Worm (Caenorhabditis elegans) whole organism, young adult: ENCODE data around the gene W03F8.6.

Experiments used
- B0336.3 ChIP-seq: fragments of 200-800 bp; sonication (Bioruptor generic); IDR thresholded peaks from 2 replicates; pipeline ENCODE4 v1.3.6; 2022; ENCODE audit warnings: missing genetic modification characterization, missing compliant biosample characterization
- F39B2.1 ChIP-seq: fragments of 200-800 bp; sonication (Bioruptor generic); IDR thresholded peaks from 2 replicates; pipeline ENCODE4 v1.3.6; 2022; ENCODE audit warnings: missing genetic modification reagents, missing genetic modification characterization, missing compliant biosample characterization
- F57A8.1 ChIP-seq: fragments of 200-800 bp; sonication (Bioruptor generic); optimal IDR thresholded peaks from 2 replicates; lab custom pipeline; 2018; ENCODE audit warnings: mild to moderate bottlenecking, missing genetic modification characterization, moderate library complexity, missing compliant biosample characterization
- T07F8.4 ChIP-seq: sonication (generic microtip); optimal IDR thresholded peaks from 2 replicates; lab custom pipeline; 2016; ENCODE audit warnings: mild to moderate bottlenecking, missing genetic modification characterization, moderate library complexity, missing compliant biosample characterization
- T26A5.8 ChIP-seq: sonication (generic microtip); optimal IDR thresholded peaks from 2 replicates; lab custom pipeline; 2016; ENCODE audit warnings: missing genetic modification characterization, missing compliant biosample characterization
- Y53G8AR.9 ChIP-seq: fragments of 200-800 bp; sonication (Bioruptor generic); conservative IDR thresholded peaks from 2 replicates; pipeline ENCODE4 v1.3.6; 2022; ENCODE audit warnings: missing genetic modification reagents, missing genetic modification characterization, missing compliant biosample characterization
- Y95B8A.8 ChIP-seq: fragments of 200-800 bp; sonication (Bioruptor generic); IDR thresholded peaks from 2 replicates; pipeline ENCODE4 v1.3.6; 2022; ENCODE audit warnings: missing genetic modification reagents, missing genetic modification characterization, missing compliant biosample characterization
- aptf-3 ChIP-seq: fragments of 200-800 bp; sonication (Bioruptor generic); IDR thresholded peaks from 2 replicates; pipeline ENCODE4 v1.3.6; 2022; ENCODE audit warnings: missing genetic modification characterization, missing compliant biosample characterization
- athp-1 ChIP-seq: sonication (generic microtip); optimal IDR thresholded peaks from 2 replicates; lab custom pipeline; 2017; ENCODE audit warnings: mild to moderate bottlenecking, missing genetic modification characterization, missing compliant biosample characterization
- attf-6 ChIP-seq: fragments of 200-800 bp; sonication (Bioruptor generic); IDR thresholded peaks from 2 replicates; pipeline ENCODE4 v1.3.6; 2022; ENCODE audit warnings: missing genetic modification reagents, missing genetic modification characterization, missing compliant biosample characterization
- ccch-3 ChIP-seq: fragments of 200-800 bp; sonication (Bioruptor generic); optimal IDR thresholded peaks from 2 replicates; lab custom pipeline; 2018; ENCODE audit warnings: mild to moderate bottlenecking, missing genetic modification characterization, missing compliant biosample characterization
- dpff-1 ChIP-seq: sonication (generic microtip); optimal IDR thresholded peaks from 2 replicates; lab custom pipeline; 2017; ENCODE audit warnings: mild to moderate bottlenecking, missing genetic modification characterization, missing compliant biosample characterization
- dpl-1 ChIP-seq: fragments of 150-350 bp; optimal IDR thresholded peaks from 2 replicates; lab custom pipeline; 2014; ENCODE audit warnings: missing biosample characterization, missing genetic modification reagents, missing genetic modification characterization
- efl-1 ChIP-seq: fragments of 150-350 bp; optimal IDR thresholded peaks from 2 replicates; lab custom pipeline; 2014; ENCODE audit warnings: missing biosample characterization, missing genetic modification reagents, missing genetic modification characterization
- egrh-3 ChIP-seq: fragments of 200-800 bp; sonication (Bioruptor generic); IDR thresholded peaks from 2 replicates; pipeline ENCODE4 v1.3.6; 2022; ENCODE audit warnings: missing genetic modification reagents, missing genetic modification characterization, missing compliant biosample characterization
- ekl-4 ChIP-seq: fragments of 200-800 bp; sonication (Bioruptor generic); IDR thresholded peaks from 2 replicates; pipeline ENCODE4 v1.3.6; 2022; ENCODE audit warnings: missing genetic modification reagents, missing genetic modification characterization, missing compliant biosample characterization
- hrde-1 ChIP-seq: sonication (generic microtip); optimal IDR thresholded peaks from 2 replicates; lab custom pipeline; 2016; ENCODE audit warnings: missing genetic modification characterization, mild to moderate bottlenecking, missing compliant biosample characterization, moderate library complexity, missing genotype, missing genetic modification reagents, borderline replicate concordance
- lag-1 ChIP-seq: fragments of 200-800 bp; sonication (Bioruptor generic); IDR thresholded peaks from 2 replicates; pipeline ENCODE4 v1.3.6; 2022; ENCODE audit warnings: missing genetic modification reagents, missing genetic modification characterization, missing compliant biosample characterization
- let-526 ChIP-seq: fragments of 200-800 bp; sonication (Bioruptor generic); IDR thresholded peaks from 2 replicates; pipeline ENCODE4 v1.3.6; 2022; ENCODE audit warnings: missing genetic modification reagents, missing genetic modification characterization, missing compliant biosample characterization
- lin-35 ChIP-seq, 3 experiments: fragments of 150-350 bp in 2 of 3; sonication (generic microtip) in 1 of 3; optimal IDR thresholded peaks; 2 replicates each; lab custom pipeline; 2014 to 2018; ENCODE audit warnings: missing biosample characterization in 3 of 3, missing genetic modification characterization in 3 of 3, missing genetic modification reagents in 3 of 3
- lin-40 ChIP-seq: sonication (generic microtip); optimal IDR thresholded peaks from 2 replicates; lab custom pipeline; 2016; ENCODE audit warnings: missing genetic modification characterization, mild to moderate bottlenecking, missing compliant biosample characterization, missing genotype, missing genetic modification reagents
- lin-54 ChIP-seq: fragments of 200-800 bp; sonication (Bioruptor generic); optimal IDR thresholded peaks from 2 replicates; lab custom pipeline; 2018; ENCODE audit warnings: mild to moderate bottlenecking, missing genetic modification characterization, missing compliant biosample characterization
- lir-1 ChIP-seq: fragments of 200-800 bp; sonication (Bioruptor generic); conservative IDR thresholded peaks from 2 replicates; pipeline ENCODE4 v1.3.6; 2022; ENCODE audit warnings: missing genetic modification reagents, missing genetic modification characterization, missing compliant biosample characterization
- lsl-1 ChIP-seq: fragments of 200-800 bp; sonication (Bioruptor generic); optimal IDR thresholded peaks from 2 replicates; lab custom pipeline; 2018; ENCODE audit warnings: mild to moderate bottlenecking, missing genetic modification characterization, moderate library complexity, missing compliant biosample characterization
- lsy-27 ChIP-seq: sonication (generic microtip); optimal IDR thresholded peaks from 2 replicates; lab custom pipeline; 2017; ENCODE audit warnings: missing genetic modification characterization, mild to moderate bottlenecking, missing compliant biosample characterization, antibody characterized with exemption, missing genotype, borderline replicate concordance; ENCODE audit not compliant: insufficient read depth
- madf-3 ChIP-seq: fragments of 200-800 bp; sonication (Bioruptor generic); IDR thresholded peaks from 2 replicates; pipeline ENCODE4 v1.3.6; 2022; ENCODE audit warnings: missing genetic modification reagents, missing genetic modification characterization, missing compliant biosample characterization
- mcd-1 ChIP-seq: fragments of 200-800 bp; sonication (Bioruptor generic); IDR thresholded peaks from 2 replicates; pipeline ENCODE4 v1.3.6; 2022; ENCODE audit warnings: missing genetic modification reagents, missing genetic modification characterization, missing compliant biosample characterization
- mes-4 ChIP-seq: sonication (generic microtip); optimal IDR thresholded peaks from 2 replicates; lab custom pipeline; 2016; ENCODE audit warnings: missing genotype, missing genetic modification characterization, missing compliant biosample characterization
- mxl-1 ChIP-seq: sonication (generic microtip); optimal IDR thresholded peaks from 2 replicates; lab custom pipeline; 2016; ENCODE audit warnings: missing genetic modification characterization, missing compliant biosample characterization
- nfya-1 ChIP-seq: sonication (generic microtip); optimal IDR thresholded peaks from 2 replicates; lab custom pipeline; 2017; ENCODE audit warnings: antibody characterized with exemption, missing compliant biosample characterization, missing genetic modification characterization, borderline replicate concordance; ENCODE audit not compliant: insufficient read depth
- nhr-80 ChIP-seq: sonication (generic microtip); optimal IDR thresholded peaks from 2 replicates; lab custom pipeline; 2016; ENCODE audit warnings: missing genetic modification characterization, missing compliant biosample characterization
- rec-8 ChIP-seq, 2 experiments: sonication (generic microtip); optimal IDR thresholded peaks; 2 replicates each; lab custom pipeline; 2016; ENCODE audit warnings: mild to moderate bottlenecking in 2 of 2, missing genetic modification characterization in 2 of 2, missing genetic modification reagents in 2 of 2, missing genotype in 2 of 2, missing biosample characterization in 1 of 2, missing compliant biosample characterization in 1 of 2, moderate library complexity in 1 of 2
- repo-1 ChIP-seq: sonication (generic microtip); optimal IDR thresholded peaks from 2 replicates; lab custom pipeline; 2017; ENCODE audit warnings: mild to moderate bottlenecking, missing genetic modification characterization, missing compliant biosample characterization
- sea-2 ChIP-seq: fragments of 200-800 bp; sonication (Bioruptor generic); IDR thresholded peaks from 2 replicates; pipeline ENCODE4 v1.3.6; 2022; ENCODE audit warnings: missing genetic modification characterization, missing compliant biosample characterization
- snpc-1.3 ChIP-seq: sonication (generic microtip); optimal IDR thresholded peaks from 2 replicates; lab custom pipeline; 2017; ENCODE audit warnings: missing genetic modification characterization, mild to moderate bottlenecking, missing compliant biosample characterization, antibody characterized with exemption, moderate library complexity, missing genotype, missing genetic modification reagents; ENCODE audit not compliant: insufficient read depth
- snpc-3.4 ChIP-seq: sonication (generic microtip); optimal IDR thresholded peaks from 2 replicates; lab custom pipeline; 2017; ENCODE audit warnings: missing genetic modification characterization, mild to moderate bottlenecking, missing compliant biosample characterization, antibody characterized with exemption, moderate library complexity, missing genotype, missing genetic modification reagents
- snpc-4 ChIP-seq, 5 experiments: fragments of 150-350 bp in 1 of 5; sonication (generic microtip) in 4 of 5; optimal IDR thresholded peaks; 2 replicates each; lab custom pipeline; 2014 to 2018; ENCODE audit warnings: missing genetic modification characterization in 5 of 5, missing biosample characterization in 3 of 5, antibody characterized with exemption in 2 of 5, mild to moderate bottlenecking in 2 of 5, missing compliant biosample characterization in 2 of 5, missing genotype in 2 of 5, moderate library complexity in 2 of 5, missing genetic modification reagents in 1 of 5
- tbp1 ChIP-seq: fragments of 200-800 bp; sonication (Bioruptor generic); optimal IDR thresholded peaks from 2 replicates; lab custom pipeline; 2018; ENCODE audit warnings: mild to moderate bottlenecking, missing genetic modification characterization, missing compliant biosample characterization
- tlf-1 ChIP-seq: fragments of 200-800 bp; sonication (Bioruptor generic); optimal IDR thresholded peaks from 2 replicates; lab custom pipeline; 2018; ENCODE audit warnings: mild to moderate bottlenecking, missing genetic modification characterization, missing compliant biosample characterization
- unc-62 ChIP-seq: fragments of 150-350 bp; optimal IDR thresholded peaks from 2 replicates; lab custom pipeline; 2014; ENCODE audit warnings: missing biosample characterization, missing genetic modification reagents, missing genetic modification characterization
- ztf-25 ChIP-seq: fragments of 200-800 bp; sonication (Bioruptor generic); IDR thresholded peaks from 2 replicates; pipeline ENCODE4 v1.3.6; 2022; ENCODE audit warnings: missing genetic modification reagents, missing genetic modification characterization, missing compliant biosample characterization

W03F8.6 gene

DNA sequence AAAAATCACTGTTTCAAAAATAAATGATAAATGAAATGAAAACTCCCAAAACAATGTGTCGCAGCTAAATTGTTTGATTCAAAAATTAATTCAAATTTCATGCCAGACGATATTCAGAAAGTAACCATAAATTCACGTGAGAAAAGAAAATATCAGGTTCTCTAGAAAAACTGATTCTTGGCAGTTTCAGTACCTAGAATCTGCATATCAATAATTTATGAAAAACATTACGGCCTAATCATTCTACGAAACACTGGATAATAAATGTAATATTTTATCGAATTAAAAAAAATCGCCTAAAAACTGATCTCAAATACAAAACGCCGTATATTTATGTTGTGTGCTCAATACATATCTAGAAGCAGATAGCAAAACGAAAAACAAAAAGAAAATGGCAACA is 14.4 kb upstream of the W03F8.6 start (continued):
- TF ChIP-seq rec-8 (tag; optimal IDR thresholded peaks at IDR 0.05; lab: Kevin White, UChicago) (no peak), dpl-1 (no peak), hrde-1 (no peak)

DNA sequence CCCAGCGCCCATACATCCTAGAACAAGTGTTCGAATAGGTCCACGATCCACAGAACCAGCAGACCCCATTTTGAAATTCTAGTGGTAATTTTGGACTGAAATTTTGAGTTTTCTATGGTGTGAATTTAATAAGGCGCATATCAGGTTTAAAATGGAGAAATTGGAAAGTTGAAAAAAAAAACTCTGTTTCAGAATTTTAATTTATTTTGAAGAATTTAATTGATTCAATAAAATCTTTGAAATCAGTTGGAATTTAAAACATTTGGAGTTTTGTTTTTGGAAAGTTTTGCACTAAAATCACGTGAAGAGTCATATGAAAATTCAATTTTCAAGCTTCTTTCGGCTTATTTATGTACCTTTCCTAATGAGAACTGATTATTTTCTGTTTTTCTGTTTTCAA is 9.2 kb upstream of the W03F8.6 start, which contains the start of gene gpa-18:
TSS of gene gpa-18 (minus strand) at position 101 of the 400 bp plus-strand sequence.
- TF ChIP-seq madf-3: no peak
- no peak for TF ChIP-seq unc-62 (GFP tag; lab: Kevin White, UChicago)

DNA sequence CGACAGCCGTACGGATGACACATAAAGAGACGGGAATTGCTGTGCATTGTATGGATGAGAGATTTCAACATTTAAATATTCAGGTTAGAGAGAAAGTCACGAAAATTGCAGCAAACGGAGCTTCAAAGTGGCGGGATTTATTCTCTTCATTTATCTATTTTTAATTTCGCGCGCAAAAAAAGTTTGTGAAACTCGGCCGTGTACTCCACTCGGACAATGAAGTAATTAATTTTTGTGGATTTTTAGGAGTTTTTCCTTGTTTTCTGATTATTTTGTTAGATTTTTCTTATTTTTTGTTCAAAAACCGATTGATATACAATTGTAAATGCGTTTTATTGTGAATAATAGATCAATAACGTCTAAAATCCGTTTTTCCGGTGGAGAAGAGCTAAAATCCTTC is 1.7 kb upstream of the W03F8.6 start:
- no peak for TF ChIP-seq snpc-4 (GFP tag; optimal IDR thresholded peaks at IDR 0.05; lab: Kevin White, UChicago)
- TF ChIP-seq snpc-4 (tag; optimal IDR thresholded peaks at IDR 0.05; lab: Kevin White, UChicago): peak in 2 of 4 experiments; percentile 4 to 53
- TF ChIP-seq tbp1: peak; percentile 16
- TF ChIP-seq mxl-1 (tag; lab: Kevin White, UChicago): no peak
- TF ChIP-seq snpc-3.4 (tag; lab: Kevin White, UChicago): no peak
- TF ChIP-seq mcd-1: peak; percentile 39; the same call in 1 of the 2 replicates
- peak; percentile 48 for TF ChIP-seq efl-1
- TF ChIP-seq madf-3: no peak
- peak in 1 of 3 experiments; percentile 67 for TF ChIP-seq lin-35 (GFP tag; optimal IDR thresholded peaks at IDR 0.05; lab: Kevin White, UChicago)
- TF ChIP-seq lin-54 (GFP tag; lab: Kevin White, UChicago): peak; percentile 65

DNA sequence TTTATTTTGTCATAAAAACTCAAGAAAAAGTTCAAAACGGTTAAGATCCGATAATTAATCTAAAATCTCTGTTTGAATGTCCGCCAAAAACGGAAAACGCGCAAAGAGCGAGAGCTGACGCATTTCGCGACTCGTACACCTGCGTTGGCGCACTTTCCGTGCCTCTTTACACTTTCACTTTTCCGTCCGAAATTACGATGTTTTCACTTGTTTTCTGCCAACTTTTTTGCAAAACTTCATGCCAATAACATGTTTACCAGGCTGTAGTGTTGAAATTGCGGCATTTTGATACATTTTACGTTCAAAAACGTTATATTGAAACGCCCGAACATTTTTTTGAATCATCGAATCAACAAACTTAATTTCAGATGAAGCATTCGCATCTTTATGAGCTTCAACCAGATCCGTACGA is 2.6 kb downstream of the W03F8.6 start, which contains the start of gene W03F8.4:
TSS of gene W03F8.4 (plus strand) at position 369 of the 412 bp plus-strand sequence.
- peak; percentile 84 for TF ChIP-seq repo-1
- TF ChIP-seq F39B2.1 (GFP tag; lab: Robert Waterston, UW): 0 out of 2 replicates have a peak, but pooled peaks have one; percentile 32
- TF ChIP-seq mes-4 (tag; lab: Kevin White, UChicago): no peak
- peak; percentile 99 for TF ChIP-seq lin-54 (GFP tag; lab: Kevin White, UChicago)
- TF ChIP-seq tlf-1 (GFP tag; lab: Kevin White, UChicago): peak; percentile 91
- peak; percentile 65 for TF ChIP-seq nhr-80 (tag; lab: Kevin White, UChicago)
- no peak for TF ChIP-seq T07F8.4 (tag; lab: Kevin White, UChicago)
- no peak for TF ChIP-seq aptf-3 (GFP tag; lab: Robert Waterston, UW)
- TF ChIP-seq madf-3: peak; percentile 93
- TF ChIP-seq tbp1: peak; percentile 75
- TF ChIP-seq Y95B8A.8 (GFP tag; lab: Robert Waterston, UW): 0 out of 2 replicates have a peak, but pooled peaks have one; percentile 19
- TF ChIP-seq dpff-1 (tag; lab: Kevin White, UChicago): no peak
- TF ChIP-seq ztf-25 (GFP tag; lab: Robert Waterston, UW): no peak
- no peak for TF ChIP-seq T26A5.8
- no peak for TF ChIP-seq F57A8.1 (GFP tag; lab: Kevin White, UChicago)
- TF ChIP-seq lsy-27 (tag; lab: Kevin White, UChicago): no peak
- TF ChIP-seq let-526 (GFP tag; lab: Robert Waterston, UW): no peak
- TF ChIP-seq snpc-4 (GFP tag; optimal IDR thresholded peaks at IDR 0.05; lab: Kevin White, UChicago): peak; percentile 88
- TF ChIP-seq snpc-4 (tag; optimal IDR thresholded peaks at IDR 0.05; lab: Kevin White, UChicago): peak; percentile 82 to 95 (median 94)
- TF ChIP-seq lsl-1 (GFP tag; lab: Kevin White, UChicago): peak; percentile 78
- no peak for TF ChIP-seq lag-1 (GFP tag; lab: Robert Waterston, UW)
- TF ChIP-seq snpc-1.3: peak; percentile 89
- no peak for TF ChIP-seq egrh-3 (GFP tag; lab: Robert Waterston, UW)
- peak; percentile 41 for TF ChIP-seq athp-1 (tag; lab: Kevin White, UChicago)
- peak; percentile 90 for TF ChIP-seq B0336.3
- no peak for TF ChIP-seq nfya-1 (tag; lab: Kevin White, UChicago)
- TF ChIP-seq ccch-3 (GFP tag; lab: Kevin White, UChicago): no peak
- peak; percentile 41 to 97 (median 82) for TF ChIP-seq lin-35 (GFP tag; optimal IDR thresholded peaks at IDR 0.05; lab: Kevin White, UChicago)
- TF ChIP-seq sea-2 (GFP tag; lab: Robert Waterston, UW): no peak
- TF ChIP-seq lin-40 (tag; lab: Kevin White, UChicago): peak; percentile 94
- TF ChIP-seq attf-6 (GFP tag; lab: Robert Waterston, UW): peak; percentile 88
- TF ChIP-seq ekl-4: peak; percentile 93
- TF ChIP-seq lir-1 (GFP tag; lab: Robert Waterston, UW): peak; percentile 77
- peak; percentile 94 for TF ChIP-seq Y53G8AR.9 (GFP tag; lab: Robert Waterston, UW)
